Fruit fly (Drosophila melanogaster) whole organism: ENCODE results near the gene Pmm2.

ENCODE experiments used
- CG8478 ChIP-seq: fragments of >200 bp; optimal IDR thresholded peaks from 2 replicates; lab custom pipeline; 2018; ENCODE audit warnings: inconsistent platforms
- Dll ChIP-seq: fragments of >200 bp; optimal IDR thresholded peaks from 2 replicates; lab custom pipeline; 2017
- EcR ChIP-seq, 2 experiments: fragments of >200 bp; optimal IDR thresholded peaks; 2 replicates each; lab custom pipeline; 2017; ENCODE audit warnings: missing biosample characterization in 2 of 2, missing genetic modification characterization in 2 of 2, missing genetic modification reagents in 2 of 2
- pan ChIP-seq: fragments of >200 bp; optimal IDR thresholded peaks from 2 replicates; lab custom pipeline; 2017
- psq ChIP-seq: fragments of >200 bp; optimal IDR thresholded peaks from 2 replicates; lab custom pipeline; 2017
- usp ChIP-seq: fragments of >200 bp; optimal IDR thresholded peaks from 2 replicates; lab custom pipeline; 2017; ENCODE audit warnings: missing biosample characterization, missing genetic modification characterization, mixed read lengths

The Pmm2 gene

dm6 chr3L:12580212-12580676, 45.9 kb downstream of the Pmm2 start, which contains the start of gene ara:
ara (plus strand) TSS chr3L:12580672.
- TF ChIP-seq psq (lab: Kevin White, UChicago) (no peak), CG8478 (lab: Kevin White, UChicago) (peak; percentile 36)

DNA sequence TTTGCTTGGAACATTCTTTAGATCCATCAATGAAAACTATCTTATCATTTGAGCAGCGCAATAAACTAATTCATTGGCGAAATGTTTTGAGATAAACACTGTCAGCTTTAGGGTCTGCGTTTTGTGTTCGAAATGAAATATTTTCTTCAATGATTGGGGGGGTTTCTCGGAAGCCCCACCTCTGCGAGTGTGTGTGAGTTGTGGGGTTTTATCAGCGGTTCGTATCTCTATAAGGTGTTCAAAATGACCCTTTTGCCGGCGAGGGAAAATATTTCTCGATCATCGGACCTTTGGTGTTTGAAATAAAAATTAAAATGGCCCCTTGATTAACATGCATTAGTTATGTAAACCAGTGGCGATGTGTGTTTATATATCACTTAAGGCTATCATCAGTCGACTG, 50.6 kb downstream of the Pmm2 start:
- TF ChIP-seq pan (no peak), EcR (GFP tag; optimal IDR thresholded peaks at IDR 0.05; lab: Kevin White, UChicago) (no peak), usp (GFP tag; lab: Kevin White, UChicago) (no peak), Dll (lab: Kevin White, UChicago) (no peak), CG8478 (lab: Kevin White, UChicago) (no peak), psq (lab: Kevin White, UChicago) (no peak)
